Worm (Caenorhabditis elegans): Measurements from ENCODE around the gene algn-2.

Gene algn-2

DNA sequence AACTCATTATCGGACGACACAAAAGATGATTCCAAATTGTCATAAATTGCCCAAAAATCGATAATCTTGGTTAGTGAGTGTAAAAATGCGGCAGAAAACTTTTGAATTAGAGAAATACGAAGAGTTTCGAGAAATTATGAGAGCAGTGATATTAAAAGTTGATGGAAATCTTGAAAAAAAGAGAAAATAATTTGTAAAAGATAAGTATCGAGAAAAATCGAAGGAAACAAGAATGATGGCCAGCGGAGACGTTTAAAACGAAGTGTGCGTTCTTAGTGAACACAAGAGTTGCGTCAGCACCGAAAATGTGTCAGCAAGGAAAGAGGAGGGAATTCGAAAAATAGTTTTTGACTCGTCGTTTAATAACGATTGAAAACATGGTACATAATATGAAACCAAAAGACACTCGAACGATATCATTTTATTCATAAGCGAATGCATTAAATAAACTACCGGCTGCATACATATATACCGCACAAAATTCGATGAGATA, 14.8 kb downstream of the algn-2 start, which contains the start of gene ndx-6 (continued):
- TF ChIP-seq arid-1 (GFP tag; conservative IDR thresholded peaks at IDR 0.05) (peak; percentile 62; the same call in 1 of the 2 replicates), ceh-20 (GFP tag; IDR thresholded peaks at IDR 0.05) (peak; percentile 58; the same call in 1 of the 2 replicates), nhr-77 (tag; optimal IDR thresholded peaks at IDR 0.05) (peak; percentile 88), daf-8 (GFP tag; IDR thresholded peaks at IDR 0.05) (no peak), snpc-4 (tag; optimal IDR thresholded peaks at IDR 0.05) (no peak), ZK546.5 (tag; optimal IDR thresholded peaks at IDR 0.05) (no peak), daf-12 (tag; optimal IDR thresholded peaks at IDR 0.05) (no peak), hmg-1.1 (GFP tag; IDR thresholded peaks at IDR 0.05) (peak; percentile 71), madf-9 (GFP tag; conservative IDR thresholded peaks at IDR 0.05) (peak; percentile 35; the same call in 1 of the 2 replicates), php-3 (GFP tag; IDR thresholded peaks at IDR 0.05) (no peak), aha-1 (tag) (peak; percentile 42), dpl-1 (GFP tag; optimal IDR thresholded peaks at IDR 0.05) (peak; percentile 99), ctbp-1 (GFP tag; IDR thresholded peaks at IDR 0.05) (0 out of 2 replicates have a peak, but pooled peaks have one; percentile 23), hif-1 (tag; optimal IDR thresholded peaks at IDR 0.05) (peak in 1 of 2 experiments; percentile 43), lsy-2 (tag; optimal IDR thresholded peaks at IDR 0.05) (peak; percentile 73 to 94), F37D6.2 (tag; optimal IDR thresholded peaks at IDR 0.05) (peak; percentile 31), unc-39 (tag; optimal IDR thresholded peaks at IDR 0.05) (no peak), nhr-76 (tag; optimal IDR thresholded peaks at IDR 0.05) (no peak), skn-1 (tag; optimal IDR thresholded peaks at IDR 0.05) (no peak), hlh-11 (tag; optimal IDR thresholded peaks at IDR 0.05) (peak; percentile 72), lir-3 (tag; optimal IDR thresholded peaks at IDR 0.05) (no peak), ztf-11 (tag; optimal IDR thresholded peaks at IDR 0.05) (no peak)

ce11 chrII:5391447-5391846, 16.4 kb downstream of the algn-2 start:
- TF ChIP-seq lsy-2 (tag; optimal IDR thresholded peaks at IDR 0.05): no peak
- TF ChIP-seq egl-27 (tag; optimal IDR thresholded peaks at IDR 0.05): no peak
- peak; percentile 55 for TF ChIP-seq dpl-1 (GFP tag; optimal IDR thresholded peaks at IDR 0.05)
- TF ChIP-seq egl-43 (GFP tag; IDR thresholded peaks at IDR 0.05): no peak
- no peak for TF ChIP-seq Y5F2A.4 (GFP tag; optimal IDR thresholded peaks at IDR 0.05)

DNA sequence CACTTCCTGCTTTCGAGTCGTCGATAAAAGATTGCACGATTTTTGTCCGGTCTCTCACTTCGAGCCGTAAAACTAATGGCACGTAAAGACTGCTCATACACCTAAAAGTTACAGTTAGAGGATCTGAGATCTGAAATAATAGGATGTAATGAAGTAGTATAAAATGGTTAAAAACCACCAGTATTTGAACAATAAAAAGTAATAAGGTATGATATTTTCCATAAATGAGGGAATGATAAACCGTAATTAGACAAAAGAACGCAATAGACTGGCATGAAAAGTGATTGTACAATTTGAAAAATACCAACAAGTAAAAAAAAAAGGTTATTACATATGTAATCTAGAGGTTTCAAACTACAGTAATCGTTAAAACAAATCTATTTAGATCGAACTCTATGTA, 18.0 kb downstream of the algn-2 start, which contains the start of gene brap-2:
Gene brap-2 (minus strand): TSS at position 101 of the 400 bp plus-strand sequence.
- TF ChIP-seq aha-1 (tag): peak; percentile 11
- no peak for TF ChIP-seq nhr-6 (tag; optimal IDR thresholded peaks at IDR 0.05)

DNA sequence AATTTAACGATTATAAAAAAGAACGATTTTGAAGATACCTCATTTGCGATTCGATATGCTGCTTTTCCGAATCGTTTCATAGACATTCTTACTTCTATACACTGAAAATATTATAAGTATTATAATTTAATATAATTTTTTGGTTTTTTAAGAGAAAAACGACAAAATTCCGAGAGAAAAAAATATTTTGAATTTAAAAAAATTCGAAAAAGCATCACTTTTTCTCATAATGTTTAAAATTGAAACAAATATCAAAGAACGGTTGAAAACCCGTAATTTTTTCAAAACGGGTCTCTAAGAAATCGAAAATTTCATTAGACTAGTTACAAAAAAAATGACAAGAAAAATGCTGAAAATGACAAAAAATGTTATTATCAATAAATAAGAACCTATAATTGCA, 20.5 kb downstream of the algn-2 start, which contains the start of gene pink-1:
Gene pink-1 (minus strand): TSS at position 101 of the 400 bp plus-strand sequence.
- TF ChIP-seq lim-7 (GFP tag; IDR thresholded peaks at IDR 0.05): no peak
- TF ChIP-seq dve-1 (tag; optimal IDR thresholded peaks at IDR 0.05; ENCODE audit: insufficient read depth): no peak
- TF ChIP-seq lin-38 (GFP tag; IDR thresholded peaks at IDR 0.05): 0 out of 2 replicates have a peak, but pooled peaks have one; percentile 17

ce11 chrII:5398779-5399178, 23.7 kb downstream of the algn-2 start, which contains the start of gene fbxl-3:
fbxl-3 (minus strand) TSS chrII:5398902.
- TF ChIP-seq spr-3 (GFP tag; optimal IDR thresholded peaks at IDR 0.05): no peak
- no peak for TF ChIP-seq madf-5 (GFP tag; IDR thresholded peaks at IDR 0.05)
- TF ChIP-seq hlh-11 (tag; optimal IDR thresholded peaks at IDR 0.05): peak; percentile 11
- no peak for TF ChIP-seq daf-16 (GFP tag; optimal IDR thresholded peaks at IDR 0.05)
- TF ChIP-seq daf-16 (tag; optimal IDR thresholded peaks at IDR 0.05): peak; percentile 61
- peak; percentile 2 for TF ChIP-seq nhr-28 (tag; optimal IDR thresholded peaks at IDR 0.05)
- TF ChIP-seq snpc-4 (tag; optimal IDR thresholded peaks at IDR 0.05): no peak
